Fruit fly (Drosophila melanogaster) whole organism, prepupa: ENCODE results near the gene yellow-k.

Source experiments
- Blimp-1 ChIP-seq: fragments of 200-800 bp; sonication (Bioruptor generic); optimal IDR thresholded peaks from 3 replicates; lab custom pipeline; 2017; ENCODE audit warnings: missing biosample characterization, missing genetic modification characterization, mild to moderate bottlenecking, moderate library complexity, missing genetic modification reagents
- CG10669 ChIP-seq: fragments of 200-800 bp; sonication (Bioruptor generic); optimal IDR thresholded peaks from 3 replicates; lab custom pipeline; 2018; ENCODE audit warnings: missing biosample characterization, mild to moderate bottlenecking, missing genetic modification characterization, moderate library complexity
- CG11294 ChIP-seq: fragments of 200-800 bp; sonication (Bioruptor generic); IDR thresholded peaks from 2 replicates; pipeline ENCODE4 v1.3.6; 2022; ENCODE audit warnings: missing biosample characterization, missing genetic modification characterization
- CG11762 ChIP-seq: fragments of 200-800 bp; sonication (Bioruptor generic); optimal IDR thresholded peaks from 3 replicates; lab custom pipeline; 2016; ENCODE audit warnings: missing biosample characterization, missing genetic modification characterization; ENCODE audit not compliant: insufficient read depth
- CG11902 ChIP-seq: fragments of 200-800 bp; sonication (Bioruptor generic); optimal IDR thresholded peaks from 3 replicates; lab custom pipeline; 2016; ENCODE audit warnings: missing biosample characterization, missing genetic modification characterization
- CG1621 ChIP-seq: fragments of 200-800 bp; sonication (Bioruptor generic); optimal IDR thresholded peaks from 3 replicates; lab custom pipeline; 2018; ENCODE audit warnings: missing biosample characterization, mild to moderate bottlenecking, missing genetic modification characterization
- CG16779 ChIP-seq: fragments of 200-800 bp; sonication (Bioruptor generic); optimal IDR thresholded peaks from 3 replicates; lab custom pipeline; 2017; ENCODE audit warnings: missing biosample characterization, mild to moderate bottlenecking, missing genetic modification characterization
- CG3032 ChIP-seq: fragments of 200-800 bp; optimal IDR thresholded peaks from 2 replicates; lab custom pipeline; 2019; ENCODE audit warnings: missing biosample characterization, mild to moderate bottlenecking, missing genetic modification characterization, moderate library complexity
- CG31627 ChIP-seq: fragments of 200-800 bp; sonication (Bioruptor generic); optimal IDR thresholded peaks from 3 replicates; lab custom pipeline; 2016; ENCODE audit warnings: missing biosample characterization, missing genetic modification characterization
- CG4318 ChIP-seq: fragments of 200-800 bp; sonication (Bioruptor generic); optimal IDR thresholded peaks from 3 replicates; lab custom pipeline; 2017; ENCODE audit warnings: missing biosample characterization, mild to moderate bottlenecking, missing genetic modification characterization
- CG6163 ChIP-seq: fragments of 200-800 bp; sonication (Bioruptor generic); IDR thresholded peaks from 3 replicates; pipeline ENCODE4 v1.3.6; 2022; ENCODE audit warnings: missing biosample characterization, missing genetic modification characterization
- CG6792 ChIP-seq: fragments of 200-800 bp; sonication (Bioruptor generic); optimal IDR thresholded peaks from 3 replicates; lab custom pipeline; 2016; ENCODE audit warnings: missing biosample characterization, missing genetic modification characterization
- CG6808 ChIP-seq: fragments of 200-800 bp; sonication (Bioruptor generic); optimal IDR thresholded peaks from 3 replicates; lab custom pipeline; 2017; ENCODE audit warnings: missing biosample characterization, missing genetic modification characterization, mild to moderate bottlenecking, moderate library complexity, missing genetic modification reagents
- CG7368 ChIP-seq: fragments of 200-800 bp; sonication (Bioruptor generic); optimal IDR thresholded peaks from 3 replicates; lab custom pipeline; 2016; ENCODE audit warnings: missing biosample characterization, missing genetic modification characterization
- CG8119 ChIP-seq: fragments of 200-800 bp; sonication (Bioruptor generic); IDR thresholded peaks from 3 replicates; pipeline ENCODE4 v1.3.6; 2022; ENCODE audit warnings: missing biosample characterization, missing genetic modification characterization
- CG8632 ChIP-seq: fragments of 200-800 bp; sonication (Bioruptor generic); optimal IDR thresholded peaks from 3 replicates; lab custom pipeline; 2016; ENCODE audit warnings: missing biosample characterization, missing genetic modification characterization
- CG9139 ChIP-seq: fragments of 200-800 bp; sonication (Bioruptor generic); optimal IDR thresholded peaks from 3 replicates; lab custom pipeline; 2017; ENCODE audit warnings: missing biosample characterization, mild to moderate bottlenecking, missing genetic modification characterization
- Eip75B ChIP-seq: fragments of 200-800 bp; sonication (Bioruptor generic); optimal IDR thresholded peaks from 3 replicates; lab custom pipeline; 2016; ENCODE audit warnings: missing biosample characterization, missing genetic modification characterization
- Eip78C ChIP-seq: fragments of 200-800 bp; sonication (Bioruptor generic); peaks from one replicate; lab custom pipeline; 2016; ENCODE audit warnings: missing biosample characterization, missing genetic modification characterization
- Ets21C ChIP-seq: fragments of 200-800 bp; sonication (Bioruptor generic); optimal IDR thresholded peaks from 3 replicates; lab custom pipeline; 2016; ENCODE audit warnings: missing biosample characterization, missing genetic modification characterization
- Ets96B ChIP-seq: fragments of 200-800 bp; optimal IDR thresholded peaks from 2 replicates; lab custom pipeline; 2019; ENCODE audit warnings: missing biosample characterization, mild to moderate bottlenecking, missing genetic modification characterization, moderate library complexity
- Gug ChIP-seq: fragments of 200-800 bp; sonication (Bioruptor generic); IDR thresholded peaks from 2 replicates; pipeline ENCODE4 v1.3.6; 2022; ENCODE audit warnings: missing biosample characterization, missing genetic modification characterization
- Hr38 ChIP-seq: sonication (Bioruptor generic); optimal IDR thresholded peaks from 2 replicates; lab custom pipeline; 2016; ENCODE audit warnings: missing biosample characterization, missing genetic modification characterization
- Hr39 ChIP-seq: fragments of 200-800 bp; sonication (Bioruptor generic); optimal IDR thresholded peaks from 2 replicates; lab custom pipeline; 2016; ENCODE audit warnings: missing biosample characterization, missing genetic modification characterization
- Hr4 ChIP-seq: fragments of 200-800 bp; sonication (Bioruptor generic); optimal IDR thresholded peaks from 3 replicates; lab custom pipeline; 2016; ENCODE audit warnings: missing biosample characterization, missing genetic modification characterization
- Lpt ChIP-seq: fragments of 200-800 bp; sonication (Bioruptor generic); optimal IDR thresholded peaks from 3 replicates; lab custom pipeline; 2016; ENCODE audit warnings: missing biosample characterization, missing genetic modification characterization
- OdsH ChIP-seq: fragments of 200-800 bp; sonication (Bioruptor generic); optimal IDR thresholded peaks from 3 replicates; lab custom pipeline; 2016; ENCODE audit warnings: missing biosample characterization, missing genetic modification characterization
- Smox ChIP-seq: fragments of 200-800 bp; sonication (Bioruptor generic); optimal IDR thresholded peaks from 3 replicates; lab custom pipeline; 2016; ENCODE audit warnings: missing biosample characterization, missing genetic modification characterization
- Sox102F ChIP-seq: fragments of 200-800 bp; sonication (Bioruptor generic); optimal IDR thresholded peaks from 2 replicates; lab custom pipeline; 2016; ENCODE audit warnings: missing biosample characterization, mild to moderate bottlenecking, missing genetic modification characterization
- Sox15 ChIP-seq: fragments of 200-800 bp; sonication (Bioruptor generic); optimal IDR thresholded peaks from 3 replicates; lab custom pipeline; 2016; ENCODE audit warnings: missing biosample characterization, missing genetic modification characterization
- acj6 ChIP-seq: fragments of 200-800 bp; sonication (Bioruptor generic); optimal IDR thresholded peaks from 3 replicates; lab custom pipeline; 2016; ENCODE audit warnings: missing biosample characterization, missing genetic modification characterization
- cyc ChIP-seq: fragments of 200-800 bp; sonication (Bioruptor generic); optimal IDR thresholded peaks from 3 replicates; lab custom pipeline; 2016; ENCODE audit warnings: missing biosample characterization, missing genetic modification characterization
- dac ChIP-seq: fragments of 200-800 bp; sonication (Bioruptor generic); optimal IDR thresholded peaks from 2 replicates; lab custom pipeline; 2017; ENCODE audit warnings: missing biosample characterization, mild to moderate bottlenecking, missing genetic modification characterization
- eg ChIP-seq: fragments of 200-800 bp; sonication (Bioruptor generic); IDR thresholded peaks from 3 replicates; pipeline ENCODE4 v1.3.6; 2022; ENCODE audit warnings: missing biosample characterization, missing genetic modification characterization
- esn ChIP-seq: fragments of 200-800 bp; sonication (Bioruptor generic); optimal IDR thresholded peaks from 2 replicates; lab custom pipeline; 2016; ENCODE audit warnings: missing biosample characterization, mild to moderate bottlenecking, missing genetic modification characterization, moderate library complexity
- fd59A ChIP-seq: fragments of 200-800 bp; sonication (Bioruptor generic); optimal IDR thresholded peaks from 2 replicates; lab custom pipeline; 2017; ENCODE audit warnings: missing biosample characterization, mild to moderate bottlenecking, missing genetic modification characterization, missing genetic modification reagents
- fd85E ChIP-seq: fragments of 200-800 bp; sonication (Bioruptor generic); optimal IDR thresholded peaks from 3 replicates; lab custom pipeline; 2016; ENCODE audit warnings: missing biosample characterization, missing genetic modification characterization
- fkh ChIP-seq: fragments of 200-800 bp; sonication (Bioruptor generic); optimal IDR thresholded peaks from 3 replicates; lab custom pipeline; 2017; ENCODE audit warnings: missing biosample characterization, mild to moderate bottlenecking, missing genetic modification characterization, moderate library complexity
- lz ChIP-seq: fragments of 200-800 bp; sonication (Bioruptor generic); optimal IDR thresholded peaks from 3 replicates; lab custom pipeline; 2016; ENCODE audit warnings: missing biosample characterization, missing genetic modification characterization
- net ChIP-seq: fragments of 200-800 bp; sonication (Bioruptor generic); optimal IDR thresholded peaks from 3 replicates; lab custom pipeline; 2016; ENCODE audit warnings: missing biosample characterization, missing genetic modification characterization
- pdm3 ChIP-seq: fragments of 200-800 bp; sonication (Bioruptor generic); optimal IDR thresholded peaks from 3 replicates; lab custom pipeline; 2016; ENCODE audit warnings: missing biosample characterization, missing genetic modification characterization
- salr ChIP-seq, 2 experiments: fragments of 200-800 bp; sonication (Bioruptor generic); optimal IDR thresholded peaks; 3 replicates each; lab custom pipeline; 2016 to 2018; ENCODE audit warnings: missing biosample characterization in 2 of 2, missing genetic modification characterization in 2 of 2, mild to moderate bottlenecking in 1 of 2
- spab ChIP-seq: fragments of 200-800 bp; sonication (Bioruptor generic); optimal IDR thresholded peaks from 2 replicates; lab custom pipeline; 2017; ENCODE audit warnings: missing biosample characterization, mild to moderate bottlenecking, missing genetic modification characterization, missing genetic modification reagents
- svp ChIP-seq: fragments of 200-800 bp; sonication (Bioruptor generic); peaks from one replicate; lab custom pipeline; 2016; ENCODE audit warnings: missing biosample characterization, missing genetic modification characterization
- topi ChIP-seq: fragments of 200-800 bp; sonication (Bioruptor generic); optimal IDR thresholded peaks from 3 replicates; lab custom pipeline; 2016; ENCODE audit warnings: missing biosample characterization, missing genetic modification characterization
- vri ChIP-seq: fragments of 200-800 bp; sonication (Bioruptor generic); optimal IDR thresholded peaks from 3 replicates; lab custom pipeline; 2016; ENCODE audit warnings: missing biosample characterization, mild to moderate bottlenecking, missing genetic modification characterization

Gene yellow-k

dm6 chr3L:15532368-15533030 lies 12.1 kb downstream of the yellow-k start (continued):
- TF ChIP-seq fd85E (GFP tag; lab: Kevin White, UChicago) (no peak), CG4318 (GFP tag; lab: Kevin White, UChicago) (peak; percentile 45), Ets96B (tag; lab: Kevin White, UChicago) (peak; percentile 10), Sox102F (GFP tag; lab: Kevin White, UChicago) (no peak), cyc (GFP tag; lab: Kevin White, UChicago) (peak; percentile 65), Eip75B (peak; percentile 38), fd59A (no peak), CG11762 (GFP tag; lab: Kevin White, UChicago) (peak; percentile 44), CG6792 (GFP tag; lab: Kevin White, UChicago) (no peak)

- TF ChIP-seq net (GFP tag; lab: Kevin White, UChicago) (peak; percentile 50), dac (GFP tag; lab: Kevin White, UChicago) (peak; percentile 61), pdm3 (GFP tag; lab: Kevin White, UChicago) (peak; percentile 78), CG10669 (GFP tag; lab: Kevin White, UChicago) (peak; percentile 63), CG11762 (GFP tag; lab: Kevin White, UChicago) (peak; percentile 35), Smox (GFP tag; lab: Kevin White, UChicago) (peak; percentile 78), CG3032 (peak; percentile 72), CG16779 (tag; lab: Kevin White, UChicago) (peak; percentile 47), acj6 (GFP tag; lab: Kevin White, UChicago) (peak; percentile 64), Blimp-1 (peak; percentile 52), Ets21C (GFP tag; lab: Kevin White, UChicago) (peak; percentile 79), CG6808 (GFP tag; lab: Kevin White, UChicago) (peak; percentile 70), CG8632 (GFP tag; lab: Kevin White, UChicago) (peak; percentile 31), CG9139 (peak; percentile 53), CG6792 (GFP tag; lab: Kevin White, UChicago) (peak; percentile 69), fkh (GFP tag; lab: Kevin White, UChicago) (no peak), Eip75B (peak; percentile 82), OdsH (GFP tag; lab: Kevin White, UChicago) (peak; percentile 65), Gug (GFP tag; lab: Robert Waterston, UW) (peak; percentile 24; the same call in 1 of the 2 replicates), CG7368 (GFP tag; lab: Kevin White, UChicago) (peak; percentile 73), Sox15 (GFP tag; lab: Kevin White, UChicago) (peak; percentile 40), CG8119 (GFP tag; lab: Robert Waterston, UW) (peak; percentile 75), CG31627 (GFP tag; lab: Kevin White, UChicago) (peak; percentile 86), CG1621 (peak; percentile 54), cyc (GFP tag; lab: Kevin White, UChicago) (peak; percentile 84), Lpt (peak; percentile 64), Hr39 (GFP tag; lab: Kevin White, UChicago) (peak; percentile 89), Hr4 (GFP tag; lab: Kevin White, UChicago) (peak; percentile 72), svp (GFP tag; lab: Kevin White, UChicago) (peak; percentile 97), lz (GFP tag; lab: Kevin White, UChicago) (peak; percentile 76), Hr38 (GFP tag; lab: Kevin White, UChicago) (no peak), eg (GFP tag; lab: Robert Waterston, UW) (peak; percentile 39; the same call in 2 of the 3 replicates), CG6163 (GFP tag; lab: Robert Waterston, UW) (peak; percentile 58), CG11294 (GFP tag; lab: Robert Waterston, UW) (no peak), fd85E (GFP tag; lab: Kevin White, UChicago) (no peak), esn (peak; percentile 87), CG11902 (GFP tag; lab: Kevin White, UChicago) (peak; percentile 35), Sox102F (GFP tag; lab: Kevin White, UChicago) (peak; percentile 80), topi (peak; percentile 84), salr (GFP tag; optimal IDR thresholded peaks at IDR 0.05; lab: Kevin White, UChicago) (peak; percentile 25 to 31), spab (GFP tag; lab: Kevin White, UChicago) (peak; percentile 55), vri (GFP tag; lab: Kevin White, UChicago) (peak; percentile 82), CG4318 (GFP tag; lab: Kevin White, UChicago) (peak; percentile 20), Eip78C (GFP tag; lab: Kevin White, UChicago) (peak; percentile 94)
Measured at dm6 chr3L:15533402-15534129, 13.1 kb downstream of the yellow-k start.
